Fruit fly (Drosophila melanogaster) whole organism, pupa: ENCODE data around the gene CG9515.

Source experiments
- CG10348 ChIP-seq: fragments of 200-800 bp; sonication (Bioruptor generic); IDR thresholded peaks from 2 replicates; pipeline ENCODE4 v1.3.6; 2022; ENCODE audit warnings: missing biosample characterization, missing genetic modification characterization
- CG12605 ChIP-seq: fragments of 200-800 bp; sonication (Bioruptor generic); IDR thresholded peaks from 2 replicates; pipeline ENCODE4 v1.3.6; 2022; ENCODE audit warnings: missing biosample characterization, missing genetic modification characterization
- CG13204 ChIP-seq: fragments of 200-800 bp; sonication (Bioruptor generic); optimal IDR thresholded peaks from 2 replicates; lab custom pipeline; 2018; ENCODE audit warnings: missing biosample characterization, mild to moderate bottlenecking, missing genetic modification characterization, moderate library complexity
- CG14655 ChIP-seq: fragments of 200-800 bp; sonication (Bioruptor generic); optimal IDR thresholded peaks from 3 replicates; lab custom pipeline; 2017; ENCODE audit warnings: mild to moderate bottlenecking, missing biosample characterization, missing genetic modification reagents, missing genetic modification characterization
- CG15710 ChIP-seq: fragments of 200-800 bp; sonication (Bioruptor generic); optimal IDR thresholded peaks from 2 replicates; lab custom pipeline; 2018; ENCODE audit warnings: missing biosample characterization, mild to moderate bottlenecking, missing genetic modification characterization, moderate library complexity
- CG17806 ChIP-seq: fragments of 200-800 bp; sonication (Bioruptor generic); optimal IDR thresholded peaks from 2 replicates; lab custom pipeline; 2018; ENCODE audit warnings: missing biosample characterization, mild to moderate bottlenecking, missing genetic modification characterization, moderate library complexity
- CG32121 ChIP-seq: fragments of 200-800 bp; sonication (Bioruptor generic); IDR thresholded peaks from 2 replicates; pipeline ENCODE4 v1.3.6; 2022; ENCODE audit warnings: missing biosample characterization, missing genetic modification characterization
- CG34367 ChIP-seq: fragments of 200-800 bp; sonication (Bioruptor generic); optimal IDR thresholded peaks from 2 replicates; lab custom pipeline; 2018; ENCODE audit warnings: missing biosample characterization, mild to moderate bottlenecking, missing genetic modification characterization
- CG4496 ChIP-seq: fragments of 200-800 bp; sonication (Bioruptor generic); IDR thresholded peaks from 3 replicates; pipeline ENCODE4 v1.3.6; 2022; ENCODE audit warnings: missing biosample characterization, missing genetic modification characterization
- CG8159 ChIP-seq: fragments of 200-800 bp; sonication (Bioruptor generic); optimal IDR thresholded peaks from 3 replicates; lab custom pipeline; 2018; ENCODE audit warnings: missing biosample characterization, mild to moderate bottlenecking, missing genetic modification characterization, moderate library complexity
- CG8301 ChIP-seq: fragments of 200-800 bp; sonication (Bioruptor generic); optimal IDR thresholded peaks from 2 replicates; lab custom pipeline; 2018; ENCODE audit warnings: missing biosample characterization, mild to moderate bottlenecking, missing genetic modification characterization
- CG9948 ChIP-seq: fragments of 200-800 bp; sonication (Bioruptor generic); optimal IDR thresholded peaks from 2 replicates; lab custom pipeline; 2018; ENCODE audit warnings: missing biosample characterization, mild to moderate bottlenecking, missing genetic modification characterization, moderate library complexity
- D1 ChIP-seq: fragments of 200-800 bp; sonication (Bioruptor generic); optimal IDR thresholded peaks from 2 replicates; lab custom pipeline; 2018; ENCODE audit warnings: missing biosample characterization, mild to moderate bottlenecking, missing genetic modification characterization, moderate library complexity
- EcR ChIP-seq: fragments of 200-800 bp; sonication (Bioruptor generic); optimal IDR thresholded peaks from 3 replicates; lab custom pipeline; 2019; ENCODE audit warnings: missing biosample characterization, missing genetic modification characterization, mild to moderate bottlenecking, moderate library complexity, missing genetic modification reagents
- Ets98B ChIP-seq: fragments of 200-800 bp; sonication (Bioruptor generic); IDR thresholded peaks from 2 replicates; pipeline ENCODE4 v1.3.6; 2022; ENCODE audit warnings: missing biosample characterization, missing genetic modification characterization
- Pif1A ChIP-seq: fragments of 200-800 bp; sonication (Bioruptor generic); optimal IDR thresholded peaks from 3 replicates; lab custom pipeline; 2016; ENCODE audit warnings: missing biosample characterization, missing genetic modification characterization
- Pif1B ChIP-seq: fragments of 200-800 bp; sonication (Bioruptor generic); optimal IDR thresholded peaks from 3 replicates; lab custom pipeline; 2016; ENCODE audit warnings: missing biosample characterization, missing genetic modification characterization
- Snoo ChIP-seq: fragments of 200-800 bp; sonication (Bioruptor generic); optimal IDR thresholded peaks from 3 replicates; lab custom pipeline; 2017; ENCODE audit warnings: missing biosample characterization, mild to moderate bottlenecking, missing genetic modification characterization, inconsistent platforms
- fd96Ca ChIP-seq: fragments of 200-800 bp; sonication (Bioruptor generic); IDR thresholded peaks from 3 replicates; pipeline ENCODE4 v1.3.6; 2022; ENCODE audit warnings: missing biosample characterization, missing genetic modification characterization
- gl ChIP-seq: fragments of 200-800 bp; sonication (Bioruptor generic); optimal IDR thresholded peaks from 2 replicates; lab custom pipeline; 2018; ENCODE audit warnings: missing biosample characterization, mild to moderate bottlenecking, missing genetic modification characterization
- rn ChIP-seq: fragments of 200-800 bp; sonication (Bioruptor generic); IDR thresholded peaks from 2 replicates; pipeline ENCODE4 v1.3.6; 2022; ENCODE audit warnings: missing biosample characterization, missing genetic modification characterization

The CG9515 gene

dm6 chr2L:8955597-8956335 lies 12.7 kb upstream of the CG9515 start:
- TF ChIP-seq CG34367 (tag; lab: Kevin White, UChicago) = no peak
- no peak for TF ChIP-seq CG8301 (tag; lab: Kevin White, UChicago)
- TF ChIP-seq EcR (GFP tag; lab: Kevin White, UChicago) = no peak
- no peak for TF ChIP-seq D1 (tag; lab: Kevin White, UChicago)
- no peak for TF ChIP-seq Snoo (tag; lab: Kevin White, UChicago)
- no peak for TF ChIP-seq gl
- TF ChIP-seq fd96Ca (GFP tag; lab: Robert Waterston, UW) = no peak
- no peak for TF ChIP-seq CG10348 (GFP tag; lab: Robert Waterston, UW)
- TF ChIP-seq Pif1A (GFP tag; lab: Kevin White, UChicago) = no peak
- no peak for TF ChIP-seq rn
- TF ChIP-seq CG13204 (GFP tag; lab: Kevin White, UChicago) = no peak
- no peak for TF ChIP-seq Pif1B (GFP tag; lab: Kevin White, UChicago)
- no peak for TF ChIP-seq CG15710 (tag; lab: Kevin White, UChicago)
- TF ChIP-seq CG32121 (GFP tag; lab: Robert Waterston, UW) = no peak
- no peak for TF ChIP-seq CG8159 (tag; lab: Kevin White, UChicago)
- no peak for TF ChIP-seq CG17806
- TF ChIP-seq CG9948 (tag; lab: Kevin White, UChicago) = no peak
- TF ChIP-seq Ets98B (GFP tag; lab: Robert Waterston, UW) = no peak
- TF ChIP-seq, all 21 proteins: peak for 0

- TF ChIP-seq CG32121 (GFP tag; lab: Robert Waterston, UW) (peak; percentile 74), CG8301 (tag; lab: Kevin White, UChicago) (peak; percentile 52), CG8159 (tag; lab: Kevin White, UChicago) (peak; percentile 36), CG10348 (GFP tag; lab: Robert Waterston, UW) (no peak), CG9948 (tag; lab: Kevin White, UChicago) (peak; percentile 17), gl (no peak), Pif1B (GFP tag; lab: Kevin White, UChicago) (peak; percentile 23), CG14655 (GFP tag; lab: Kevin White, UChicago) (peak; percentile 60), CG4496 (GFP tag; lab: Robert Waterston, UW) (peak; percentile 78), EcR (GFP tag; lab: Kevin White, UChicago) (peak; percentile 29), Pif1A (GFP tag; lab: Kevin White, UChicago) (peak; percentile 60), CG34367 (tag; lab: Kevin White, UChicago) (no peak), CG17806 (peak; percentile 41), rn (no peak), Snoo (tag; lab: Kevin White, UChicago) (no peak), fd96Ca (GFP tag; lab: Robert Waterston, UW) (no peak; the same call in 1 of the 3 replicates), CG12605 (peak; percentile 67), D1 (tag; lab: Kevin White, UChicago) (peak; percentile 75), Ets98B (GFP tag; lab: Robert Waterston, UW) (peak; percentile 79), CG15710 (tag; lab: Kevin White, UChicago) (peak; percentile 40), CG13204 (GFP tag; lab: Kevin White, UChicago) (no peak)
Measured at dm6 chr2L:8952194-8953037, 9.4 kb upstream of the CG9515 start.

DNA sequence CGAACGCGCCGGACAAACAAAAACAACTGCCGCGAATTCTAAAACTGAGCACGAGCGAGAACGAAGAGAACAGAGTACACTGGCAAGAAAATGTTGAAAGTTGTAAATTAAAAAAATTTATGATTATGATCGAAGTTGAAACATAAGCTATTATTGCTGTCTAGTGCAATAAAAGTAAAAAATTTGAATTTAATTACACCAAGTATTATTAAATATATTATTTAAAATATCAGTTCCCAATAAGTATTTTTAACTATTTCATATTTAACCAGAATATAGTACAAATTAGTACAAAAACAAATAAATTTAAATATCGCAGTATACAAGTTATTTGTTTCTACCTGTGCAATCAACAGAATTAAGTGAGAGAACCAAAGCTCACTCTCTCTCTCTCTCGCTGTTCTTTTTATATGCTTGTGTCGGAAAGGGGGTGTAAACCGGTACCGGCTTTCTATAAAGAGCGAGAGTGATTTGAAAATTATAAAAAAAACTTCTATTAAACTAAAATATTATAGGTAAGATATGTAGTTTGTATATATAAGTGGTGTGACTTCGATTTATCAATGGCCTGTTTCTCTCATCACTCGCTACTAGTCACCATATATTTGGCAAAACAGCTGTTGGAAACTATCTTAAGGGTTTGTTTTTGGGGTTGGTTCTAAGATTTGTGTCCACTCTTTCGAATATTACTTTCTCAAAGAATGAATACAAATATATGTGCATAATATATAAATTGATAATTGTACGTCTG lies 8.3 kb upstream of the CG9515 start, which contains the start of gene C1GalTA:
TSS of gene C1GalTA (minus strand) at position 33 of the 751 bp plus-strand sequence.
- TF ChIP-seq D1 (tag; lab: Kevin White, UChicago) = peak; percentile 100
- peak; percentile 98 for TF ChIP-seq CG34367 (tag; lab: Kevin White, UChicago)
- TF ChIP-seq CG13204 (GFP tag; lab: Kevin White, UChicago) = peak; percentile 92
- TF ChIP-seq CG8159 (tag; lab: Kevin White, UChicago) = peak; percentile 100
- TF ChIP-seq CG12605 = peak; percentile 95
- TF ChIP-seq Ets98B (GFP tag; lab: Robert Waterston, UW) = peak; percentile 88
- TF ChIP-seq CG10348 (GFP tag; lab: Robert Waterston, UW) = peak; percentile 88; the same call in 1 of the 2 replicates
- peak; percentile 87 for TF ChIP-seq Pif1A (GFP tag; lab: Kevin White, UChicago)
- TF ChIP-seq Pif1B (GFP tag; lab: Kevin White, UChicago) = peak; percentile 93
- TF ChIP-seq fd96Ca (GFP tag; lab: Robert Waterston, UW) = no peak
- TF ChIP-seq Snoo (tag; lab: Kevin White, UChicago) = peak; percentile 97
- TF ChIP-seq CG32121 (GFP tag; lab: Robert Waterston, UW) = peak; percentile 96
- peak; percentile 94 for TF ChIP-seq rn
- peak; percentile 100 for TF ChIP-seq CG15710 (tag; lab: Kevin White, UChicago)
- TF ChIP-seq CG4496 (GFP tag; lab: Robert Waterston, UW) = peak; percentile 93
- TF ChIP-seq CG9948 (tag; lab: Kevin White, UChicago) = peak; percentile 100
- TF ChIP-seq CG8301 (tag; lab: Kevin White, UChicago) = peak; percentile 99
- TF ChIP-seq gl = peak; percentile 92
- TF ChIP-seq CG14655 (GFP tag; lab: Kevin White, UChicago) = peak; percentile 99
- peak; percentile 72 for TF ChIP-seq EcR (GFP tag; lab: Kevin White, UChicago)
- TF ChIP-seq CG17806 = peak; percentile 99
